Fruit fly (Drosophila melanogaster): Measurements from ENCODE around the gene CG7017.

CG7017 gene

dm6 chr3L:20195875-20196274 lies 16.0 kb downstream of the CG7017 start (continued):
- TF ChIP-seq schlank (tag; optimal IDR thresholded peaks at IDR 0.05): no peak
- TF ChIP-seq hbn (GFP tag; IDR thresholded peaks at IDR 0.05; ENCODE audit: partially characterized antibody): no peak
- peak; percentile 58; the same call in 1 of the 2 replicates for TF ChIP-seq Nf-YA (GFP tag; IDR thresholded peaks at IDR 0.05)
- TF ChIP-seq ham (GFP tag; IDR thresholded peaks at IDR 0.05): no peak
- TF ChIP-seq CG3407 (GFP tag; optimal IDR thresholded peaks at IDR 0.05): peak; percentile 37
- TF ChIP-seq disco-r (GFP tag; optimal IDR thresholded peaks at IDR 0.05): no peak
- no peak for TF ChIP-seq Dp (GFP tag; optimal IDR thresholded peaks at IDR 0.05)
- peak; percentile 82 for TF ChIP-seq CG17361 (GFP tag; IDR thresholded peaks at IDR 0.05)
- TF ChIP-seq Ets97D (GFP tag; optimal IDR thresholded peaks at IDR 0.05): no peak
- peak; percentile 48 for TF ChIP-seq CG17328 (GFP tag; IDR thresholded peaks at IDR 0.05)
- peak; percentile 81 for TF ChIP-seq Xrp1 (GFP tag; IDR thresholded peaks at IDR 0.05)
- TF ChIP-seq abd-A (tag; optimal IDR thresholded peaks at IDR 0.05): no peak
- no peak for TF ChIP-seq CG31224 (GFP tag; IDR thresholded peaks at IDR 0.05)
- peak; percentile 19; the same call in 1 of the 2 replicates for TF ChIP-seq CG17612 (GFP tag; IDR thresholded peaks at IDR 0.05)
- peak; percentile 62 for TF ChIP-seq wor (GFP tag; IDR thresholded peaks at IDR 0.05)
- TF ChIP-seq CG4404 (GFP tag; IDR thresholded peaks at IDR 0.05): no peak
- peak; percentile 58 for TF ChIP-seq az2 (GFP tag; optimal IDR thresholded peaks at IDR 0.05)
- no peak for TF ChIP-seq p53 (GFP tag; optimal IDR thresholded peaks at IDR 0.05)
- peak; percentile 55 for TF ChIP-seq CG12769 (tag; optimal IDR thresholded peaks at IDR 0.05)
- TF ChIP-seq Blimp-1 (GFP tag; optimal IDR thresholded peaks at IDR 0.05): peak; percentile 71
- TF ChIP-seq jumu (GFP tag; optimal IDR thresholded peaks at IDR 0.05): peak; percentile 54
- TF ChIP-seq Camta (GFP tag; optimal IDR thresholded peaks at IDR 0.05): peak; percentile 37
- no peak for TF ChIP-seq CkIIα-i1 (GFP tag; IDR thresholded peaks at IDR 0.05)
- peak; percentile 57; the same call in 1 of the 2 replicates for TF ChIP-seq sob (GFP tag; IDR thresholded peaks at IDR 0.05)
- TF ChIP-seq Hr39 (optimal IDR thresholded peaks at IDR 0.05): no peak
- TF ChIP-seq HLH4C (GFP tag; IDR thresholded peaks at IDR 0.05; ENCODE audit: partially characterized antibody): no peak
- no peak for TF ChIP-seq Nf-YC (tag; optimal IDR thresholded peaks at IDR 0.05)
- no peak for TF ChIP-seq unc-4 (GFP tag; IDR thresholded peaks at IDR 0.05; ENCODE audit: partially characterized antibody)
- TF ChIP-seq CG4282 (GFP tag; optimal IDR thresholded peaks at IDR 0.05): no peak
- TF ChIP-seq br (optimal IDR thresholded peaks at IDR 0.05): no peak
- TF ChIP-seq fu2 (GFP tag; optimal IDR thresholded peaks at IDR 0.05): no peak
- peak in 1 of 3 experiments; percentile 58 for TF ChIP-seq lola (GFP tag; optimal IDR thresholded peaks at IDR 0.05)
- no peak for TF ChIP-seq Adf1 (GFP tag; IDR thresholded peaks at IDR 0.05)
- TF ChIP-seq tgo (GFP tag; IDR thresholded peaks at IDR 0.05): peak; percentile 40; the same call in 1 of the 3 replicates
- TF ChIP-seq CG30020 (tag; optimal IDR thresholded peaks at IDR 0.05): no peak
- no peak for TF ChIP-seq pros (GFP tag; optimal IDR thresholded peaks at IDR 0.05)
- TF ChIP-seq ap (GFP tag; IDR thresholded peaks at IDR 0.05): peak; percentile 52
- peak; percentile 53 for TF ChIP-seq CG16863 (GFP tag; optimal IDR thresholded peaks at IDR 0.05)
- TF ChIP-seq chif (GFP tag; optimal IDR thresholded peaks at IDR 0.05): peak; percentile 16 to 65
- TF ChIP-seq gt (GFP tag; IDR thresholded peaks at IDR 0.05): no peak
- no peak for TF ChIP-seq eyg (GFP tag; optimal IDR thresholded peaks at IDR 0.05)
- peak; percentile 8 for TF ChIP-seq fd64A (GFP tag; optimal IDR thresholded peaks at IDR 0.05)
- TF ChIP-seq pb (GFP tag; optimal IDR thresholded peaks at IDR 0.05): peak; percentile 42
- TF ChIP-seq CG10274 (GFP tag; optimal IDR thresholded peaks at IDR 0.05): no peak
- peak; percentile 79 for TF ChIP-seq Sox102F (GFP tag; optimal IDR thresholded peaks at IDR 0.05)
- TF ChIP-seq Six4 (GFP tag; optimal IDR thresholded peaks at IDR 0.05): peak; percentile 68
- peak; percentile 56; the same call in 2 of the 3 replicates for TF ChIP-seq CG7357 (GFP tag; IDR thresholded peaks at IDR 0.05)
- TF ChIP-seq ind (GFP tag; optimal IDR thresholded peaks at IDR 0.05): peak; percentile 68
- peak; percentile 87 for TF ChIP-seq CG1603 (tag; optimal IDR thresholded peaks at IDR 0.05)
- peak; percentile 16; the same call in 1 of the 2 replicates for TF ChIP-seq Atf6 (GFP tag; IDR thresholded peaks at IDR 0.05)
- peak; percentile 46 for TF ChIP-seq CG30403 (GFP tag; optimal IDR thresholded peaks at IDR 0.05)
- TF ChIP-seq Myb (GFP tag; optimal IDR thresholded peaks at IDR 0.05): peak; percentile 20

Measured in whole organism, embryonic.